Fruit fly (Drosophila melanogaster): ENCODE measurements around the gene CG13014.

dm6 chrX:16632135-16632534 lies 44.5 kb downstream of the CG13014 start, which contains the start of gene CG9777:
- TF ChIP-seq Sin3A (optimal IDR thresholded peaks at IDR 0.05) (no peak), Myc (optimal IDR thresholded peaks at IDR 0.05) (no peak), insv (optimal IDR thresholded peaks at IDR 0.05) (no peak), psq (optimal IDR thresholded peaks at IDR 0.05) (no peak)
